Worm (Caenorhabditis elegans) whole organism, young adult: ENCODE measurements around the gene col-183.

Source experiments
- ama-1 ChIP-seq, 3 experiments: fragments of 150-350 bp in 1 of 3; sonication (generic microtip) in 2 of 3; optimal IDR thresholded peaks; 2 replicates each; lab custom pipeline; 2014 to 2018; ENCODE audit warnings: missing biosample characterization in 2 of 3, missing genetic modification characterization in 2 of 3, missing genetic modification reagents in 2 of 3
- attf-6 ChIP-seq: fragments of 200-800 bp; sonication (Bioruptor generic); IDR thresholded peaks from 2 replicates; pipeline ENCODE4 v1.3.6; 2022; ENCODE audit warnings: missing genetic modification reagents, missing genetic modification characterization, missing compliant biosample characterization
- dpl-1 ChIP-seq: fragments of 150-350 bp; optimal IDR thresholded peaks from 2 replicates; lab custom pipeline; 2014; ENCODE audit warnings: missing biosample characterization, missing genetic modification reagents, missing genetic modification characterization
- hmg-1.2 ChIP-seq: fragments of 200-800 bp; sonication (Bioruptor generic); IDR thresholded peaks from 2 replicates; pipeline ENCODE4 v1.3.6; 2022; ENCODE audit warnings: missing genetic modification reagents, missing genetic modification characterization, missing compliant biosample characterization
- hsf-1 ChIP-seq: fragments of 200-800 bp; sonication (Bioruptor generic); IDR thresholded peaks from 2 replicates; pipeline ENCODE4 v1.3.6; 2022; ENCODE audit warnings: missing genetic modification reagents, missing genetic modification characterization, missing compliant biosample characterization
- lin-35 ChIP-seq, 3 experiments: fragments of 150-350 bp in 2 of 3; sonication (generic microtip) in 1 of 3; optimal IDR thresholded peaks; 2 replicates each; lab custom pipeline; 2014 to 2018; ENCODE audit warnings: missing biosample characterization in 3 of 3, missing genetic modification characterization in 3 of 3, missing genetic modification reagents in 3 of 3
- madf-10 ChIP-seq: sonication (generic microtip); optimal IDR thresholded peaks from 2 replicates; lab custom pipeline; 2016; ENCODE audit warnings: mild to moderate bottlenecking, missing genetic modification characterization, missing compliant biosample characterization
- madf-6 ChIP-seq: fragments of 200-800 bp; sonication (Bioruptor generic); IDR thresholded peaks from 2 replicates; pipeline ENCODE4 v1.3.6; 2022; ENCODE audit warnings: missing genetic modification reagents, missing genetic modification characterization, missing compliant biosample characterization
- nfya-1 ChIP-seq: sonication (generic microtip); optimal IDR thresholded peaks from 2 replicates; lab custom pipeline; 2017; ENCODE audit warnings: antibody characterized with exemption, missing compliant biosample characterization, missing genetic modification characterization, borderline replicate concordance; ENCODE audit not compliant: insufficient read depth
- nhr-90 ChIP-seq: sonication (generic microtip); optimal IDR thresholded peaks from 2 replicates; lab custom pipeline; 2016; ENCODE audit warnings: missing genotype, mild to moderate bottlenecking, missing genetic modification characterization, missing compliant biosample characterization
- pha-4 ChIP-seq: fragments of 150-350 bp; sonication (generic microtip); optimal IDR thresholded peaks from 2 replicates; lab custom pipeline; 2014; ENCODE audit warnings: missing biosample characterization, missing genetic modification reagents, missing genetic modification characterization
- rpc-1 ChIP-seq, 2 experiments: fragments of 150-350 bp in 1 of 2; sonication (generic microtip) in 1 of 2; optimal IDR thresholded peaks; 2 replicates each; lab custom pipeline; 2014 to 2018; ENCODE audit warnings: missing biosample characterization in 1 of 2, missing genetic modification characterization in 1 of 2, missing genetic modification reagents in 1 of 2, missing genotype in 1 of 2
- sea-2 ChIP-seq: fragments of 200-800 bp; sonication (Bioruptor generic); IDR thresholded peaks from 2 replicates; pipeline ENCODE4 v1.3.6; 2022; ENCODE audit warnings: missing genetic modification characterization, missing compliant biosample characterization
- snpc-4 ChIP-seq, 5 experiments: fragments of 150-350 bp in 1 of 5; sonication (generic microtip) in 4 of 5; optimal IDR thresholded peaks; 2 replicates each; lab custom pipeline; 2014 to 2018; ENCODE audit warnings: missing genetic modification characterization in 5 of 5, missing biosample characterization in 3 of 5, antibody characterized with exemption in 2 of 5, mild to moderate bottlenecking in 2 of 5, missing compliant biosample characterization in 2 of 5, missing genotype in 2 of 5, moderate library complexity in 2 of 5, missing genetic modification reagents in 1 of 5

ce11 chrX:13469047-13469633 is 1.6 kb upstream of the col-183 start, which contains the start of gene col-184:
- TF ChIP-seq nfya-1 (tag; lab: Kevin White, UChicago) (no peak), snpc-4 (GFP tag; optimal IDR thresholded peaks at IDR 0.05; lab: Kevin White, UChicago) (no peak), snpc-4 (tag; optimal IDR thresholded peaks at IDR 0.05; lab: Kevin White, UChicago) (no peak), lin-35 (GFP tag; optimal IDR thresholded peaks at IDR 0.05; lab: Kevin White, UChicago) (no peak), sea-2 (GFP tag; lab: Robert Waterston, UW) (no peak), madf-10 (tag; lab: Kevin White, UChicago) (no peak), attf-6 (no peak), madf-6 (no peak), dpl-1 (no peak), hmg-1.2 (GFP tag; lab: Robert Waterston, UW) (no peak), rpc-1 (optimal IDR thresholded peaks at IDR 0.05; lab: Kevin White, UChicago) (no peak), rpc-1 (tag; optimal IDR thresholded peaks at IDR 0.05; lab: Kevin White, UChicago) (no peak), ama-1 (optimal IDR thresholded peaks at IDR 0.05; lab: Kevin White, UChicago) (no peak), ama-1 (GFP tag; optimal IDR thresholded peaks at IDR 0.05; lab: Kevin White, UChicago) (no peak), nhr-90 (tag; lab: Kevin White, UChicago) (no peak), hsf-1 (no peak), pha-4 (tag; lab: Kevin White, UChicago) (no peak)
